Fruit fly (Drosophila melanogaster): ENCODE results near the gene CG32982.

CG32982 gene

dm6 chr2L:9210864-9211701, 85.5 kb downstream of the CG32982 start (continued):
- TF ChIP-seq sr (GFP tag; IDR thresholded peaks at IDR 0.05): peak; percentile 65; the same call in 1 of the 3 replicates
- TF ChIP-seq MTF-1 (GFP tag; optimal IDR thresholded peaks at IDR 0.05; ENCODE audit: borderline replicate concordance): no peak
- no peak for TF ChIP-seq tna (GFP tag; IDR thresholded peaks at IDR 0.05; ENCODE audit: partially characterized antibody)
- TF ChIP-seq CG13894 (tag; optimal IDR thresholded peaks at IDR 0.05): peak; percentile 9
- TF ChIP-seq CG15696 (tag; optimal IDR thresholded peaks at IDR 0.05): peak; percentile 20
- TF ChIP-seq Rfx (GFP tag; IDR thresholded peaks at IDR 0.05): peak; percentile 53; the same call in 1 of the 2 replicates
- TF ChIP-seq Dip3 (GFP tag; optimal IDR thresholded peaks at IDR 0.05): no peak
- TF ChIP-seq sqz (GFP tag; optimal IDR thresholded peaks at IDR 0.05): peak; percentile 25
- TF ChIP-seq br (optimal IDR thresholded peaks at IDR 0.05): no peak
- TF ChIP-seq CG3407 (GFP tag; optimal IDR thresholded peaks at IDR 0.05): peak; percentile 38
- TF ChIP-seq CG18262 (tag; optimal IDR thresholded peaks at IDR 0.05): peak; percentile 68
- peak; percentile 28 for TF ChIP-seq CG12071 (GFP tag; optimal IDR thresholded peaks at IDR 0.05)
- TF ChIP-seq CG10959 (GFP tag; IDR thresholded peaks at IDR 0.05): no peak
- peak; percentile 57 for TF ChIP-seq Hr3 (GFP tag; optimal IDR thresholded peaks at IDR 0.05)
- TF ChIP-seq Neu2 (GFP tag; optimal IDR thresholded peaks at IDR 0.05; ENCODE audit: borderline replicate concordance): no peak
- TF ChIP-seq Ada2b (GFP tag; IDR thresholded peaks at IDR 0.05): peak; percentile 28; the same call in 1 of the 2 replicates
- TF ChIP-seq knrl (GFP tag; IDR thresholded peaks at IDR 0.05; ENCODE audit: partially characterized antibody): no peak
- peak; percentile 70 for TF ChIP-seq CG2712 (tag; optimal IDR thresholded peaks at IDR 0.05)
- TF ChIP-seq CG17829 (tag; optimal IDR thresholded peaks at IDR 0.05): peak; percentile 61
- TF ChIP-seq CG17612 (GFP tag; IDR thresholded peaks at IDR 0.05): no peak
- TF ChIP-seq tll (GFP tag; optimal IDR thresholded peaks at IDR 0.05): no peak
- peak; percentile 5 for TF ChIP-seq Ets97D (GFP tag; optimal IDR thresholded peaks at IDR 0.05)
- TF ChIP-seq Fer1 (GFP tag; optimal IDR thresholded peaks at IDR 0.05): peak; percentile 75
- TF ChIP-seq gsb-n (tag; optimal IDR thresholded peaks at IDR 0.05): peak; percentile 26
- peak; percentile 52 for TF ChIP-seq HHEX (GFP tag; optimal IDR thresholded peaks at IDR 0.05)
- TF ChIP-seq CG7745 (tag; optimal IDR thresholded peaks at IDR 0.05): no peak
- TF ChIP-seq oc (tag; optimal IDR thresholded peaks at IDR 0.05): peak; percentile 56
- peak; percentile 50 for TF ChIP-seq fd3F (GFP tag; optimal IDR thresholded peaks at IDR 0.05)
- TF ChIP-seq gce (GFP tag; IDR thresholded peaks at IDR 0.05): no peak
- no peak for TF ChIP-seq sna (GFP tag; IDR thresholded peaks at IDR 0.05; ENCODE audit: partially characterized antibody)
- TF ChIP-seq ato (GFP tag; IDR thresholded peaks at IDR 0.05; ENCODE audit: partially characterized antibody): no peak
- TF ChIP-seq CG4404 (GFP tag; IDR thresholded peaks at IDR 0.05): 0 out of 2 replicates have a peak, but pooled peaks have one; percentile 23
- peak; percentile 78 for TF ChIP-seq Ptx1 (GFP tag; IDR thresholded peaks at IDR 0.05)
- no peak for TF ChIP-seq TFAM (GFP tag; optimal IDR thresholded peaks at IDR 0.05)
- TF ChIP-seq CG16863 (GFP tag; optimal IDR thresholded peaks at IDR 0.05): no peak
- TF ChIP-seq CG13123 (GFP tag; optimal IDR thresholded peaks at IDR 0.05): no peak
- no peak for TF ChIP-seq dan (GFP tag; IDR thresholded peaks at IDR 0.05)
- TF ChIP-seq CG4854 (GFP tag; optimal IDR thresholded peaks at IDR 0.05): peak; percentile 28
- peak; percentile 46 for TF ChIP-seq Xbp1 (GFP tag; optimal IDR thresholded peaks at IDR 0.05)
- no peak for TF ChIP-seq ham (GFP tag; IDR thresholded peaks at IDR 0.05)
- no peak for TF ChIP-seq Trl (optimal IDR thresholded peaks at IDR 0.05)
- TF ChIP-seq Trl (GFP tag; optimal IDR thresholded peaks at IDR 0.05): no peak
- TF ChIP-seq CG14014 (GFP tag; IDR thresholded peaks at IDR 0.05): peak; percentile 68
- no peak for TF ChIP-seq ash1 (GFP tag; optimal IDR thresholded peaks at IDR 0.05)
- no peak for TF ChIP-seq Camta (GFP tag; optimal IDR thresholded peaks at IDR 0.05)
- no peak for TF ChIP-seq bbx (GFP tag; IDR thresholded peaks at IDR 0.05; ENCODE audit: partially characterized antibody)
- peak; percentile 7 for TF ChIP-seq exex (tag; optimal IDR thresholded peaks at IDR 0.05)
- TF ChIP-seq Nf-YA (GFP tag; IDR thresholded peaks at IDR 0.05): no peak
- TF ChIP-seq kay (GFP tag; optimal IDR thresholded peaks at IDR 0.05): no peak

Measured in whole organism, embryonic.